Fruit fly (Drosophila melanogaster) whole organism, embryonic: ENCODE results near the gene Indy.

Source experiments
- Antp ChIP-seq: fragments of 200-800 bp; sonication (Bioruptor generic); optimal IDR thresholded peaks from 3 replicates; lab custom pipeline; 2016; ENCODE audit warnings: missing biosample characterization, missing genetic modification characterization
- Bteb2 ChIP-seq: fragments of 200-800 bp; sonication (Bioruptor generic); optimal IDR thresholded peaks from 2 replicates; lab custom pipeline; 2016; ENCODE audit warnings: missing biosample characterization, missing genetic modification characterization
- C15 ChIP-seq: fragments of 200-800 bp; sonication (Bioruptor generic); IDR thresholded peaks from 3 replicates; pipeline ENCODE4 v1.3.6; 2022; ENCODE audit warnings: missing biosample characterization, missing genetic modification characterization
- CG10565 ChIP-seq: fragments of 200-800 bp; sonication (Bioruptor generic); optimal IDR thresholded peaks from 3 replicates; lab custom pipeline; 2016; ENCODE audit warnings: missing biosample characterization, mild to moderate bottlenecking, missing genetic modification characterization
- CG13775 ChIP-seq: fragments of 200-800 bp; sonication (Bioruptor generic); optimal IDR thresholded peaks from 3 replicates; lab custom pipeline; 2017; ENCODE audit warnings: missing biosample characterization, mild to moderate bottlenecking, missing genetic modification characterization
- CG14667 ChIP-seq: fragments of 200-800 bp; sonication (Bioruptor generic); IDR thresholded peaks from 2 replicates; pipeline ENCODE4 v1.3.6; 2022; ENCODE audit warnings: missing biosample characterization, missing genetic modification characterization
- CG15073 ChIP-seq: fragments of 200-800 bp; sonication (Bioruptor generic); optimal IDR thresholded peaks from 2 replicates; lab custom pipeline; 2016; ENCODE audit warnings: missing biosample characterization, missing genetic modification characterization
- CG1647 ChIP-seq: fragments of 200-800 bp; sonication (Bioruptor generic); optimal IDR thresholded peaks from 3 replicates; lab custom pipeline; 2016; ENCODE audit warnings: missing biosample characterization, missing genetic modification characterization
- CG16863 ChIP-seq: fragments of 200-800 bp; sonication (Bioruptor generic); optimal IDR thresholded peaks from 3 replicates; lab custom pipeline; 2016; ENCODE audit warnings: missing biosample characterization, missing genetic modification characterization
- CG1832 ChIP-seq: fragments of 200-800 bp; sonication (Bioruptor generic); optimal IDR thresholded peaks from 2 replicates; lab custom pipeline; 2017; ENCODE audit warnings: missing biosample characterization, mild to moderate bottlenecking, missing genetic modification characterization, inconsistent platforms
- CG18476 ChIP-seq: fragments of 200-800 bp; sonication (Bioruptor generic); optimal IDR thresholded peaks from 2 replicates; lab custom pipeline; 2016; ENCODE audit warnings: missing biosample characterization, mild to moderate bottlenecking, missing genetic modification characterization
- CG2678 ChIP-seq: fragments of 200-800 bp; sonication (Bioruptor generic); optimal IDR thresholded peaks from 3 replicates; lab custom pipeline; 2019; ENCODE audit warnings: missing biosample characterization, mild to moderate bottlenecking, missing genetic modification characterization, moderate library complexity
- CG2712 ChIP-seq: fragments of 200-800 bp; optimal IDR thresholded peaks from 3 replicates; lab custom pipeline; 2019; ENCODE audit warnings: missing biosample characterization, mild to moderate bottlenecking, missing genetic modification characterization, moderate library complexity
- CG2889 ChIP-seq: fragments of 200-800 bp; sonication (Bioruptor generic); IDR thresholded peaks from 3 replicates; pipeline ENCODE4 v1.3.6; 2022; ENCODE audit warnings: missing biosample characterization, missing genetic modification characterization
- CG3065 ChIP-seq: fragments of 200-800 bp; sonication (Bioruptor generic); optimal IDR thresholded peaks from 2 replicates; lab custom pipeline; 2016; ENCODE audit warnings: missing biosample characterization, missing genetic modification characterization
- CG31365 ChIP-seq: fragments of 200-800 bp; sonication (Bioruptor generic); optimal IDR thresholded peaks from 2 replicates; lab custom pipeline; 2018; ENCODE audit warnings: missing biosample characterization, mild to moderate bottlenecking, missing genetic modification characterization
- CG34224 ChIP-seq: fragments of 200-800 bp; sonication (Bioruptor generic); IDR thresholded peaks from 3 replicates; pipeline ENCODE4 v1.3.6; 2022; ENCODE audit warnings: missing biosample characterization, missing genetic modification characterization; ENCODE audit not compliant: partially characterized antibody
- CG4282 ChIP-seq: fragments of 200-800 bp; sonication (Bioruptor generic); optimal IDR thresholded peaks from 2 replicates; lab custom pipeline; 2016; ENCODE audit warnings: missing biosample characterization, missing genetic modification characterization
- CG5245 ChIP-seq: fragments of 200-800 bp; sonication (Bioruptor generic); optimal IDR thresholded peaks from 3 replicates; lab custom pipeline; 2016; ENCODE audit warnings: missing biosample characterization, missing genetic modification characterization
- CG6254 ChIP-seq: fragments of 200-800 bp; sonication (Bioruptor generic); optimal IDR thresholded peaks from 3 replicates; lab custom pipeline; 2017; ENCODE audit warnings: mild to moderate bottlenecking, missing biosample characterization, missing genetic modification reagents, missing genetic modification characterization
- CG8359 ChIP-seq: fragments of 200-800 bp; sonication (Bioruptor generic); optimal IDR thresholded peaks from 2 replicates; lab custom pipeline; 2017; ENCODE audit warnings: missing biosample characterization, mild to moderate bottlenecking, missing genetic modification characterization, borderline replicate concordance
- CTCF ChIP-seq: fragments of 200-800 bp; sonication (Bioruptor generic); optimal IDR thresholded peaks from 2 replicates; lab custom pipeline; 2017; ENCODE audit warnings: missing biosample characterization, mild to moderate bottlenecking, missing genetic modification characterization, moderate library complexity
- Dip2 ChIP-seq: fragments of 200-800 bp; sonication (Bioruptor generic); IDR thresholded peaks from 2 replicates; pipeline ENCODE4 v1.3.6; 2022; ENCODE audit warnings: missing biosample characterization, missing genetic modification characterization
- Dip3 ChIP-seq: fragments of 200-800 bp; sonication (Bioruptor generic); optimal IDR thresholded peaks from 3 replicates; lab custom pipeline; 2016; ENCODE audit warnings: missing biosample characterization, missing genetic modification characterization
- Dp ChIP-seq: fragments of 200-800 bp; sonication (Bioruptor generic); optimal IDR thresholded peaks from 2 replicates; lab custom pipeline; 2018; ENCODE audit warnings: missing biosample characterization, mild to moderate bottlenecking, missing genetic modification characterization, moderate library complexity
- HLHmδ ChIP-seq: fragments of 200-800 bp; sonication (Bioruptor generic); optimal IDR thresholded peaks from 2 replicates; lab custom pipeline; 2018; ENCODE audit warnings: missing biosample characterization, mild to moderate bottlenecking, missing genetic modification characterization, moderate library complexity
- Hr39 ChIP-seq: fragments of >200 bp; optimal IDR thresholded peaks from 2 replicates; lab custom pipeline; 2017
- Lim3 ChIP-seq: fragments of 200-800 bp; sonication (Bioruptor generic); IDR thresholded peaks from 2 replicates; pipeline ENCODE4 v1.3.6; 2022; ENCODE audit warnings: missing biosample characterization, missing genetic modification characterization
- Myb ChIP-seq: fragments of 200-800 bp; sonication (Bioruptor generic); optimal IDR thresholded peaks from 2 replicates; lab custom pipeline; 2016; ENCODE audit warnings: missing biosample characterization, missing genetic modification characterization
- Neu2 ChIP-seq: fragments of 200-800 bp; sonication (Bioruptor generic); optimal IDR thresholded peaks from 3 replicates; lab custom pipeline; 2016; ENCODE audit warnings: missing biosample characterization, missing genetic modification characterization, borderline replicate concordance
- Oaz ChIP-seq: fragments of 200-800 bp; sonication (Bioruptor generic); IDR thresholded peaks from 2 replicates; pipeline ENCODE4 v1.3.6; 2022; ENCODE audit warnings: missing biosample characterization, missing genetic modification characterization
- Poxn ChIP-seq: fragments of 200-800 bp; sonication (Bioruptor generic); IDR thresholded peaks from 2 replicates; pipeline ENCODE4 v1.3.6; 2022; ENCODE audit warnings: missing biosample characterization, missing genetic modification characterization
- Sox102F ChIP-seq: fragments of 200-800 bp; sonication (Bioruptor generic); optimal IDR thresholded peaks from 2 replicates; lab custom pipeline; 2018; ENCODE audit warnings: missing biosample characterization, mild to moderate bottlenecking, missing genetic modification characterization, moderate library complexity
- Xrp1 ChIP-seq: fragments of 200-800 bp; sonication (Bioruptor generic); IDR thresholded peaks from 2 replicates; pipeline ENCODE4 v1.3.6; 2022; ENCODE audit warnings: missing biosample characterization, missing genetic modification characterization
- bbx ChIP-seq: fragments of 200-800 bp; sonication (Bioruptor generic); IDR thresholded peaks from 2 replicates; pipeline ENCODE4 v1.3.6; 2022; ENCODE audit warnings: missing biosample characterization, missing genetic modification characterization; ENCODE audit not compliant: partially characterized antibody
- chm ChIP-seq: fragments of 200-800 bp; sonication (Bioruptor generic); IDR thresholded peaks from 2 replicates; pipeline ENCODE4 v1.3.6; 2022; ENCODE audit warnings: missing biosample characterization, missing genetic modification characterization
- ems ChIP-seq: fragments of 200-800 bp; sonication (Bioruptor generic); optimal IDR thresholded peaks from 3 replicates; lab custom pipeline; 2016; ENCODE audit warnings: missing biosample characterization, missing genetic modification characterization
- exex ChIP-seq: fragments of 200-800 bp; sonication (Bioruptor generic); optimal IDR thresholded peaks from 4 replicates; lab custom pipeline; 2018; ENCODE audit warnings: missing biosample characterization, mild to moderate bottlenecking, missing genetic modification characterization, moderate library complexity
- fd102C ChIP-seq: fragments of 200-800 bp; sonication (Bioruptor generic); optimal IDR thresholded peaks from 2 replicates; lab custom pipeline; 2018; ENCODE audit warnings: missing biosample characterization, mild to moderate bottlenecking, missing genetic modification characterization, moderate library complexity
- ftz-f1 ChIP-seq: fragments of 200-800 bp; sonication (Bioruptor generic); optimal IDR thresholded peaks from 2 replicates; lab custom pipeline; 2016; ENCODE audit warnings: missing biosample characterization, missing genetic modification characterization
- gcm ChIP-seq: fragments of 200-800 bp; sonication (Bioruptor generic); optimal IDR thresholded peaks from 2 replicates; lab custom pipeline; 2019; ENCODE audit warnings: missing biosample characterization, mild to moderate bottlenecking, missing genetic modification characterization, moderate library complexity
- gt ChIP-seq: fragments of 200-800 bp; sonication (Bioruptor generic); IDR thresholded peaks from 2 replicates; pipeline ENCODE4 v1.3.6; 2022; ENCODE audit warnings: missing biosample characterization, missing genetic modification characterization
- lmd ChIP-seq: fragments of 200-800 bp; sonication (Bioruptor generic); IDR thresholded peaks from 2 replicates; pipeline ENCODE4 v1.3.6; 2022; ENCODE audit warnings: missing biosample characterization, missing genetic modification characterization
- mld ChIP-seq: fragments of 200-800 bp; sonication (Bioruptor generic); IDR thresholded peaks from 3 replicates; pipeline ENCODE4 v1.3.6; 2022; ENCODE audit warnings: missing biosample characterization, missing genetic modification characterization; ENCODE audit not compliant: partially characterized antibody
- pan ChIP-seq, 4 experiments: fragments of >200 bp in 3 of 4; fragments of 200-800 bp in 1 of 4; sonication (Bioruptor generic) in 1 of 4; optimal IDR thresholded peaks in 3 of 4; IDR thresholded peaks in 1 of 4; 2 replicates each; pipeline versions ENCODE4 v1.3.6 to Lab custom; 2017 to 2022; ENCODE audit warnings: missing biosample characterization in 2 of 4, missing genetic modification characterization in 2 of 4, mixed read lengths in 1 of 4
- pfk ChIP-seq: fragments of 200-800 bp; sonication (Bioruptor generic); optimal IDR thresholded peaks from 2 replicates; lab custom pipeline; 2018; ENCODE audit warnings: missing biosample characterization, mild to moderate bottlenecking, missing genetic modification characterization, moderate library complexity
- schlank ChIP-seq: fragments of 200-800 bp; sonication (Bioruptor generic); optimal IDR thresholded peaks from 2 replicates; lab custom pipeline; 2018; ENCODE audit warnings: missing biosample characterization, mild to moderate bottlenecking, missing genetic modification characterization
- seq ChIP-seq: fragments of 200-800 bp; sonication (Bioruptor generic); IDR thresholded peaks from 2 replicates; pipeline ENCODE4 v1.3.6; 2022; ENCODE audit warnings: missing biosample characterization, missing genetic modification characterization
- sisA ChIP-seq: fragments of 200-800 bp; sonication (Bioruptor generic); IDR thresholded peaks from 2 replicates; pipeline ENCODE4 v1.3.6; 2022; ENCODE audit warnings: missing biosample characterization, missing genetic modification characterization
- so ChIP-seq: fragments of 200-800 bp; sonication (Bioruptor generic); IDR thresholded peaks from 3 replicates; pipeline ENCODE4 v1.3.6; 2022; ENCODE audit warnings: missing biosample characterization, missing genetic modification characterization
- tgo ChIP-seq: fragments of 200-800 bp; sonication (Bioruptor generic); IDR thresholded peaks from 3 replicates; pipeline ENCODE4 v1.3.6; 2022; ENCODE audit warnings: missing biosample characterization, missing genetic modification characterization
- tll ChIP-seq, 2 experiments: fragments of 200-800 bp in 1 of 2; fragments of >200 bp in 1 of 2; sonication (Bioruptor generic) in 1 of 2; optimal IDR thresholded peaks; 2 replicates each; lab custom pipeline; 2017 to 2019; ENCODE audit warnings: missing biosample characterization in 2 of 2, missing genetic modification characterization in 2 of 2, mild to moderate bottlenecking in 1 of 2, moderate library complexity in 1 of 2

The Indy gene

DNA sequence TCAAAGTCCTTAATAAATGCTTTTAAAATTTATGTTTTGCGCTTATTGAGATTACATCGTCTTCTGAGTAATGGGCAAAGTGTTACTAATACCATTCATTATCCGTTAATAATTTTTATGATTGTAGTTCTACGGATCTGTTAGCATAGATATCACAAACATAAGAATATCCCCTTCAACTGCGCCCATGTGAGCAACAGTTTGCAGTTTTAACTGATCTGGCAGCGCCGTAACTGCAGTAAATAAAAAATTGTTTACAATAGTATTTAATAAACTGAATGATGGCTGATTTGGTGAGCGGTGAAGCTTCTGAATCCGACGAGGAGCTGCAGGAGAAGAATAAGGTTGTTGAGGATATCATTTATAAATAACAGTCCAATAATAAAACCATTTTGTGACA, 24.0 kb upstream of the Indy start, which contains the start of gene Blos3 (continued):
- TF ChIP-seq Antp (peak; percentile 54), fd102C (GFP tag; lab: Kevin White, UChicago) (no peak), Hr39 (lab: Kevin White, UChicago) (no peak), Dip2 (GFP tag; lab: Robert Waterston, UW) (no peak), tgo (no peak), Xrp1 (peak; percentile 40; the same call in 1 of the 2 replicates), CG1647 (GFP tag; lab: Kevin White, UChicago) (peak; percentile 51), HLHmδ (GFP tag; lab: Kevin White, UChicago) (no peak), Dip3 (GFP tag; lab: Kevin White, UChicago) (peak; percentile 11), CG8359 (no peak), sisA (GFP tag; lab: Robert Waterston, UW) (peak; percentile 14; the same call in 1 of the 2 replicates), C15 (GFP tag; lab: Robert Waterston, UW) (no peak), Oaz (GFP tag; lab: Robert Waterston, UW) (no peak), Neu2 (GFP tag; lab: Kevin White, UChicago) (no peak), CG2712 (peak; percentile 54), lmd (GFP tag; lab: Robert Waterston, UW) (peak; percentile 36; the same call in 1 of the 2 replicates), so (no peak), Bteb2 (GFP tag; lab: Kevin White, UChicago) (no peak), CG4282 (GFP tag; lab: Kevin White, UChicago) (no peak), pfk (no peak), CTCF (GFP tag; lab: Kevin White, UChicago) (peak; percentile 10), Lim3 (GFP tag; lab: Robert Waterston, UW) (no peak), chm (no peak), Sox102F (GFP tag; lab: Kevin White, UChicago) (no peak), CG18476 (GFP tag; lab: Kevin White, UChicago) (peak; percentile 21), gt (no peak), Myb (GFP tag; lab: Kevin White, UChicago) (peak; percentile 27), gcm (no peak), CG2678 (tag; lab: Kevin White, UChicago) (no peak), CG10565 (GFP tag; lab: Kevin White, UChicago) (no peak), mld (GFP tag; lab: Robert Waterston, UW) (no peak), tll (GFP tag; optimal IDR thresholded peaks at IDR 0.05; lab: Kevin White, UChicago) (no peak), exex (tag; lab: Kevin White, UChicago) (no peak), ems (GFP tag; lab: Kevin White, UChicago) (no peak), ftz-f1 (no peak), schlank (tag; lab: Kevin White, UChicago) (no peak), Dp (no peak), Poxn (GFP tag; lab: Robert Waterston, UW) (no peak), CG2889 (no peak), pan (optimal IDR thresholded peaks at IDR 0.05; lab: Kevin White, UChicago) (no peak), pan (GFP tag; optimal IDR thresholded peaks at IDR 0.05 in 1 of 2, IDR thresholded peaks at IDR 0.05 in 1 of 2) (no peak), bbx (no peak), CG13775 (GFP tag; lab: Kevin White, UChicago) (peak; percentile 15), CG14667 (peak; percentile 4; the same call in 1 of the 2 replicates), CG3065 (GFP tag; lab: Kevin White, UChicago) (peak; percentile 2), CG6254 (no peak), CG5245 (GFP tag; lab: Kevin White, UChicago) (no peak), CG15073 (no peak), CG16863 (peak; percentile 50), CG34224 (no peak), CG31365 (tag; lab: Kevin White, UChicago) (no peak), CG1832 (GFP tag; lab: Kevin White, UChicago) (no peak), seq (GFP tag; lab: Robert Waterston, UW) (no peak)
